Fruit fly (Drosophila melanogaster): ENCODE results near the gene mask.

- TF ChIP-seq cnc (optimal IDR thresholded peaks at IDR 0.05), result no peak
- no peak for TF ChIP-seq Hr96 (GFP tag; optimal IDR thresholded peaks at IDR 0.05)
- TF ChIP-seq CG12768 (GFP tag; optimal IDR thresholded peaks at IDR 0.05), result peak; percentile 45
- TF ChIP-seq CG33017 (tag; optimal IDR thresholded peaks at IDR 0.05), result no peak
- TF ChIP-seq CG1620 (GFP tag; optimal IDR thresholded peaks at IDR 0.05), result peak; percentile 23
Observed at dm6 chr3R:24298534-24298936, 68.2 kb downstream of the mask start.

Measured in whole organism, adult.